Worm (Caenorhabditis elegans) whole organism, young adult: ENCODE measurements around the gene srj-38.
"Not testable (repeated sequence)": the region's sequence is repeated elsewhere in the genome, so short reads cannot be mapped to it uniquely, and the experiment has no call there.

Experiments used
- F37B4.10 ChIP-seq: fragments of 200-800 bp; sonication (Bioruptor generic); IDR thresholded peaks from 2 replicates; pipeline ENCODE4 v1.3.6; 2022; ENCODE audit warnings: missing genetic modification characterization, missing compliant biosample characterization
- K12H6.12 ChIP-seq: fragments of 200-800 bp; sonication (Bioruptor generic); optimal IDR thresholded peaks from 2 replicates; lab custom pipeline; 2018; ENCODE audit warnings: mild to moderate bottlenecking, missing genetic modification characterization, missing compliant biosample characterization
- ama-1 ChIP-seq, 3 experiments: fragments of 150-350 bp in 1 of 3; sonication (generic microtip) in 2 of 3; optimal IDR thresholded peaks; 2 replicates each; lab custom pipeline; 2014 to 2018; ENCODE audit warnings: missing biosample characterization in 2 of 3, missing genetic modification characterization in 2 of 3, missing genetic modification reagents in 2 of 3
- aptf-2 ChIP-seq: fragments of 200-800 bp; sonication (Bioruptor generic); conservative IDR thresholded peaks from 2 replicates; pipeline ENCODE4 v1.3.6; 2022; ENCODE audit warnings: missing genetic modification reagents, missing genetic modification characterization, missing compliant biosample characterization
- ceh-100 ChIP-seq: fragments of 200-800 bp; sonication (Bioruptor generic); IDR thresholded peaks from 2 replicates; pipeline ENCODE4 v1.3.6; 2022; ENCODE audit warnings: missing genetic modification reagents, missing genetic modification characterization, missing compliant biosample characterization
- madf-3 ChIP-seq: fragments of 200-800 bp; sonication (Bioruptor generic); IDR thresholded peaks from 2 replicates; pipeline ENCODE4 v1.3.6; 2022; ENCODE audit warnings: missing genetic modification reagents, missing genetic modification characterization, missing compliant biosample characterization
- mcd-1 ChIP-seq: fragments of 200-800 bp; sonication (Bioruptor generic); IDR thresholded peaks from 2 replicates; pipeline ENCODE4 v1.3.6; 2022; ENCODE audit warnings: missing genetic modification reagents, missing genetic modification characterization, missing compliant biosample characterization
- nfya-1 ChIP-seq: sonication (generic microtip); optimal IDR thresholded peaks from 2 replicates; lab custom pipeline; 2017; ENCODE audit warnings: antibody characterized with exemption, missing compliant biosample characterization, missing genetic modification characterization, borderline replicate concordance; ENCODE audit not compliant: insufficient read depth
- snpc-3.4 ChIP-seq: sonication (generic microtip); optimal IDR thresholded peaks from 2 replicates; lab custom pipeline; 2017; ENCODE audit warnings: missing genetic modification characterization, mild to moderate bottlenecking, missing compliant biosample characterization, antibody characterized with exemption, moderate library complexity, missing genotype, missing genetic modification reagents
- snpc-4 ChIP-seq, 5 experiments: fragments of 150-350 bp in 1 of 5; sonication (generic microtip) in 4 of 5; optimal IDR thresholded peaks; 2 replicates each; lab custom pipeline; 2014 to 2018; ENCODE audit warnings: missing genetic modification characterization in 5 of 5, missing biosample characterization in 3 of 5, antibody characterized with exemption in 2 of 5, mild to moderate bottlenecking in 2 of 5, missing compliant biosample characterization in 2 of 5, missing genotype in 2 of 5, moderate library complexity in 2 of 5, missing genetic modification reagents in 1 of 5
- zfh-2 ChIP-seq: fragments of 200-800 bp; sonication (Bioruptor generic); conservative IDR thresholded peaks from 2 replicates; pipeline ENCODE4 v1.3.6; 2022; ENCODE audit warnings: missing genetic modification reagents, missing genetic modification characterization, missing compliant biosample characterization

ce11 chrV:838984-839471 lies 45.2 kb downstream of the srj-38 start, which contains the start of the genes K09C6.7 and K09C6.10:
- TF ChIP-seq F37B4.10; zfh-2 (GFP tag; lab: Robert Waterston, UW); mcd-1 (GFP tag; lab: Robert Waterston, UW); ceh-100 (GFP tag; lab: Robert Waterston, UW); K12H6.12; nfya-1 (tag; lab: Kevin White, UChicago); aptf-2 (GFP tag; lab: Robert Waterston, UW); ama-1 (optimal IDR thresholded peaks at IDR 0.05; lab: Kevin White, UChicago); ama-1 (GFP tag; optimal IDR thresholded peaks at IDR 0.05; lab: Kevin White, UChicago); snpc-4 (GFP tag; optimal IDR thresholded peaks at IDR 0.05; lab: Kevin White, UChicago); snpc-4 (tag; optimal IDR thresholded peaks at IDR 0.05; lab: Kevin White, UChicago); snpc-3.4 (tag; lab: Kevin White, UChicago); madf-3 (GFP tag; lab: Robert Waterston, UW): not testable (repeated sequence)
